Worm (Caenorhabditis elegans) whole organism, L2 larva: ENCODE data around the gene otub-4.
A peak's percentile ranks its signal among the peaks of the same experiment; 100 is the strongest.

ENCODE experiments used
- C34F6.9 ChIP-seq: fragments of 150-350 bp; optimal IDR thresholded peaks from 2 replicates; lab custom pipeline; 2014; ENCODE audit warnings: missing biosample characterization, missing genetic modification characterization
- F13H6.1 ChIP-seq: sonication (generic microtip); optimal IDR thresholded peaks from 2 replicates; lab custom pipeline; 2016; ENCODE audit warnings: missing genetic modification characterization, missing compliant biosample characterization
- Y55F3AM.14 ChIP-seq: fragments of 200-800 bp; sonication (Bioruptor generic); optimal IDR thresholded peaks from 2 replicates; lab custom pipeline; 2018; ENCODE audit warnings: mild to moderate bottlenecking, missing genetic modification characterization, missing compliant biosample characterization
- ama-1 ChIP-seq: fragments of 150-350 bp; optimal IDR thresholded peaks from 2 replicates; lab custom pipeline; 2018; ENCODE audit warnings: inconsistent platforms
- blmp-1 ChIP-seq: sonication (generic microtip); optimal IDR thresholded peaks from 2 replicates; lab custom pipeline; 2017; ENCODE audit warnings: missing genetic modification characterization, mild to moderate bottlenecking, missing compliant biosample characterization, antibody characterized with exemption, moderate library complexity; ENCODE audit not compliant: insufficient read depth
- crh-2 ChIP-seq: sonication (generic microtip); optimal IDR thresholded peaks from 2 replicates; lab custom pipeline; 2017; ENCODE audit warnings: missing biosample characterization, missing genetic modification characterization
- egl-27 ChIP-seq: sonication (generic microtip); optimal IDR thresholded peaks from 3 replicates; lab custom pipeline; 2017; ENCODE audit warnings: missing biosample characterization, missing genetic modification reagents, missing genetic modification characterization
- elt-1 ChIP-seq: fragments of 150-350 bp; optimal IDR thresholded peaks from 2 replicates; lab custom pipeline; 2014; ENCODE audit warnings: missing biosample characterization, missing genetic modification characterization
- elt-3 ChIP-seq: sonication (generic microtip); optimal IDR thresholded peaks from 2 replicates; lab custom pipeline; 2017; ENCODE audit warnings: missing biosample characterization, missing genetic modification characterization
- fos-1 ChIP-seq: fragments of 150-350 bp; optimal IDR thresholded peaks from 2 replicates; lab custom pipeline; 2014; ENCODE audit warnings: missing biosample characterization, missing genetic modification characterization
- gmeb-1 ChIP-seq: fragments of 150-350 bp; optimal IDR thresholded peaks from 2 replicates; lab custom pipeline; 2014; ENCODE audit warnings: missing biosample characterization, missing genetic modification characterization
- lin-11 ChIP-seq: fragments of 150-350 bp; sonication (generic microtip); optimal IDR thresholded peaks from 2 replicates; lab custom pipeline; 2014; ENCODE audit warnings: missing biosample characterization, missing genetic modification characterization, inconsistent platforms, mixed read lengths
- lin-13 ChIP-seq: fragments of 150-350 bp; optimal IDR thresholded peaks from 2 replicates; lab custom pipeline; 2014; ENCODE audit warnings: missing biosample characterization, missing genetic modification reagents, missing genetic modification characterization
- lin-39 ChIP-seq: fragments of 150-350 bp; optimal IDR thresholded peaks from 2 replicates; lab custom pipeline; 2014; ENCODE audit warnings: missing biosample characterization, missing genetic modification reagents, missing genetic modification characterization
- lsy-2 ChIP-seq, 2 experiments: fragments of 150-350 bp in 1 of 2; sonication (generic microtip) in 1 of 2; optimal IDR thresholded peaks; 2 replicates each; lab custom pipeline; 2014 to 2017; ENCODE audit warnings: missing biosample characterization in 2 of 2, missing genetic modification characterization in 2 of 2
- mab-5 ChIP-seq: fragments of 150-350 bp; optimal IDR thresholded peaks from 2 replicates; lab custom pipeline; 2014; ENCODE audit warnings: missing biosample characterization, missing genetic modification characterization
- mbf-1 ChIP-seq: sonication (generic microtip); optimal IDR thresholded peaks from 2 replicates; lab custom pipeline; 2017; ENCODE audit warnings: missing biosample characterization, missing genetic modification characterization
- mdl-1 ChIP-seq, 2 experiments: fragments of 150-350 bp in 1 of 2; sonication (generic microtip) in 1 of 2; optimal IDR thresholded peaks; 2 replicates each; lab custom pipeline; 2017; ENCODE audit warnings: missing biosample characterization in 2 of 2, missing genetic modification characterization in 2 of 2
- nhr-11 ChIP-seq: fragments of 150-350 bp; optimal IDR thresholded peaks from 2 replicates; lab custom pipeline; 2014; ENCODE audit warnings: missing biosample characterization, missing genetic modification characterization
- nhr-21 ChIP-seq: fragments of 150-350 bp; optimal IDR thresholded peaks from 2 replicates; lab custom pipeline; 2014; ENCODE audit warnings: missing biosample characterization, missing genetic modification characterization
- nhr-25 ChIP-seq: fragments of 150-350 bp; sonication (generic microtip); optimal IDR thresholded peaks from 3 replicates; lab custom pipeline; 2014; ENCODE audit warnings: missing biosample characterization, missing genetic modification characterization
- nhr-6 ChIP-seq: fragments of 150-350 bp; optimal IDR thresholded peaks from 2 replicates; lab custom pipeline; 2014; ENCODE audit warnings: missing biosample characterization, missing genetic modification characterization
- nhr-77 ChIP-seq: fragments of 150-350 bp; optimal IDR thresholded peaks from 2 replicates; lab custom pipeline; 2014; ENCODE audit warnings: missing biosample characterization, missing genetic modification characterization
- peb-1 ChIP-seq: fragments of 150-350 bp; optimal IDR thresholded peaks from 2 replicates; lab custom pipeline; 2014; ENCODE audit warnings: missing biosample characterization, missing genetic modification characterization
- sem-4 ChIP-seq: fragments of 150-350 bp; optimal IDR thresholded peaks from 2 replicates; lab custom pipeline; 2014; ENCODE audit warnings: missing biosample characterization, missing genetic modification reagents, missing genetic modification characterization
- sma-3 ChIP-seq: sonication (generic microtip); optimal IDR thresholded peaks from 2 replicates; lab custom pipeline; 2016; ENCODE audit warnings: missing genetic modification reagents, missing genetic modification characterization, missing compliant biosample characterization
- snpc-4 ChIP-seq: fragments of 150-350 bp; optimal IDR thresholded peaks from 2 replicates; lab custom pipeline; 2014; ENCODE audit warnings: missing biosample characterization, missing genetic modification characterization
- unc-39 ChIP-seq: fragments of 150-350 bp; optimal IDR thresholded peaks from 2 replicates; lab custom pipeline; 2014; ENCODE audit warnings: missing biosample characterization, missing genetic modification characterization
- unc-55 ChIP-seq: fragments of 150-350 bp; sonication (generic microtip); optimal IDR thresholded peaks from 3 replicates; lab custom pipeline; 2014; ENCODE audit warnings: missing biosample characterization, missing genetic modification reagents, missing genetic modification characterization
- zag-1 ChIP-seq: fragments of 150-350 bp; optimal IDR thresholded peaks from 2 replicates; lab custom pipeline; 2014; ENCODE audit warnings: missing biosample characterization, missing genetic modification characterization
- ztf-1 ChIP-seq: fragments of 200-800 bp; sonication (Bioruptor generic); conservative IDR thresholded peaks from 2 replicates; pipeline ENCODE4 v1.3.6; 2022; ENCODE audit warnings: missing genetic modification characterization, missing compliant biosample characterization

otub-4 gene

ce11 chrIV:3384593-3384992 lies 6.7 kb upstream of the otub-4 start (continued):
- TF ChIP-seq blmp-1 (peak; percentile 95), mdl-1 (tag; optimal IDR thresholded peaks at IDR 0.05; lab: Kevin White, UChicago) (peak; percentile 75 to 93), sma-3 (GFP tag; lab: Kevin White, UChicago) (peak; percentile 87), Y55F3AM.14 (GFP tag; lab: Kevin White, UChicago) (peak; percentile 70), sem-4 (peak; percentile 84), lin-11 (tag; lab: Kevin White, UChicago) (peak; percentile 86), elt-3 (no peak), egl-27 (tag; lab: Kevin White, UChicago) (peak; percentile 82), elt-1 (tag; lab: Kevin White, UChicago) (no peak), snpc-4 (peak; percentile 25)

ce11 chrIV:3384047-3384446 lies 6.1 kb upstream of the otub-4 start, which contains the start of gene B0546.4:
Gene B0546.4, minus strand, starts transcription at chrIV:3384147.
- TF ChIP-seq mdl-1 (tag; optimal IDR thresholded peaks at IDR 0.05; lab: Kevin White, UChicago) (no peak), lin-11 (tag; lab: Kevin White, UChicago) (no peak), nhr-77 (no peak), nhr-25 (tag; lab: Kevin White, UChicago) (no peak), nhr-11 (tag; lab: Kevin White, UChicago) (no peak), blmp-1 (no peak), crh-2 (tag; lab: Kevin White, UChicago) (no peak)
- TF ChIP-seq, all 48 proteins: peak for 0

ce11 chrIV:3383203-3383602 lies 5.3 kb upstream of the otub-4 start:
- TF ChIP-seq lsy-2 (tag; optimal IDR thresholded peaks at IDR 0.05; lab: Kevin White, UChicago) = peak in 1 of 2 experiments; percentile 3
- no peak for TF ChIP-seq egl-27 (tag; lab: Kevin White, UChicago)
- peak; percentile 16 for TF ChIP-seq unc-55 (GFP tag; lab: Kevin White, UChicago)

- TF ChIP-seq F13H6.1 (tag; lab: Kevin White, UChicago) (no peak), unc-39 (no peak), crh-2 (tag; lab: Kevin White, UChicago) (no peak), sma-3 (GFP tag; lab: Kevin White, UChicago) (no peak), ama-1 (lab: Kevin White, UChicago) (peak; percentile 71), fos-1 (tag; lab: Kevin White, UChicago) (no peak), lsy-2 (tag; optimal IDR thresholded peaks at IDR 0.05; lab: Kevin White, UChicago) (peak in 1 of 2 experiments; percentile 19), zag-1 (no peak), mbf-1 (tag; lab: Kevin White, UChicago) (no peak), nhr-25 (tag; lab: Kevin White, UChicago) (no peak), mdl-1 (tag; optimal IDR thresholded peaks at IDR 0.05; lab: Kevin White, UChicago) (no peak), nhr-6 (tag; lab: Kevin White, UChicago) (no peak), blmp-1 (no peak), ztf-1 (GFP tag; lab: Robert Waterston, UW) (no peak), mab-5 (no peak), Y55F3AM.14 (GFP tag; lab: Kevin White, UChicago) (no peak), nhr-21 (tag; lab: Kevin White, UChicago) (no peak), elt-3 (no peak)
Measured at ce11 chrIV:3382338-3382907, 4.5 kb upstream of the otub-4 start, which contains the start of gene B0546.3. Gene B0546.3, minus strand, starts transcription at chrIV:3382841.

ce11 chrIV:3373370-3373769 lies 4.6 kb downstream of the otub-4 start:
- no peak for TF ChIP-seq elt-1 (tag; lab: Kevin White, UChicago)
- peak; percentile 2 for TF ChIP-seq gmeb-1 (tag; lab: Kevin White, UChicago)

ce11 chrIV:3368638-3369247 lies 9.2 kb downstream of the otub-4 start, which contains the start of gene vha-19:
Gene vha-19, plus strand, starts transcription at chrIV:3369197.
- peak in 1 of 2 experiments; percentile 42 for TF ChIP-seq lsy-2 (tag; optimal IDR thresholded peaks at IDR 0.05; lab: Kevin White, UChicago)
- no peak for TF ChIP-seq lin-13
- TF ChIP-seq elt-3 = no peak
- TF ChIP-seq ztf-1 (GFP tag; lab: Robert Waterston, UW) = no peak
- TF ChIP-seq C34F6.9 (tag; lab: Kevin White, UChicago) = peak; percentile 11
- TF ChIP-seq fos-1 (tag; lab: Kevin White, UChicago) = peak; percentile 8
- TF ChIP-seq unc-55 (GFP tag; lab: Kevin White, UChicago) = peak; percentile 34
- no peak for TF ChIP-seq peb-1 (tag; lab: Kevin White, UChicago)
- TF ChIP-seq crh-2 (tag; lab: Kevin White, UChicago) = peak; percentile 20
- TF ChIP-seq lin-39 (tag; lab: Kevin White, UChicago) = no peak
- TF ChIP-seq, all 48 proteins: peak for 5
